Worm (Caenorhabditis elegans) whole organism, L4/young adult: Measurements from ENCODE around the gene hsp-16.41.

ENCODE experiments used
- W03F9.2 ChIP-seq: fragments of 150-350 bp; optimal IDR thresholded peaks from 2 replicates; lab custom pipeline; 2014; ENCODE audit warnings: missing biosample characterization, missing genetic modification characterization
- dao-5 ChIP-seq: sonication (generic microtip); optimal IDR thresholded peaks from 2 replicates; lab custom pipeline; 2016; ENCODE audit warnings: missing genotype, missing genetic modification characterization, moderate library complexity, missing compliant biosample characterization
- him-1 ChIP-seq: sonication (generic microtip); optimal IDR thresholded peaks from 2 replicates; lab custom pipeline; 2016; ENCODE audit warnings: missing genotype, missing genetic modification reagents, missing genetic modification characterization, missing compliant biosample characterization

- TF ChIP-seq W03F9.2 (tag; lab: Kevin White, UChicago) (no peak), him-1 (tag; lab: Kevin White, UChicago) (no peak), dao-5 (tag; lab: Kevin White, UChicago) (no peak)
Observed at ce11 chrV:1803043-1803442, 1.9 kb upstream of the hsp-16.41 start, which contains the start of gene srt-41.
